Fruit fly (Drosophila melanogaster): Measurements from ENCODE around the gene para.

The para gene

DNA sequence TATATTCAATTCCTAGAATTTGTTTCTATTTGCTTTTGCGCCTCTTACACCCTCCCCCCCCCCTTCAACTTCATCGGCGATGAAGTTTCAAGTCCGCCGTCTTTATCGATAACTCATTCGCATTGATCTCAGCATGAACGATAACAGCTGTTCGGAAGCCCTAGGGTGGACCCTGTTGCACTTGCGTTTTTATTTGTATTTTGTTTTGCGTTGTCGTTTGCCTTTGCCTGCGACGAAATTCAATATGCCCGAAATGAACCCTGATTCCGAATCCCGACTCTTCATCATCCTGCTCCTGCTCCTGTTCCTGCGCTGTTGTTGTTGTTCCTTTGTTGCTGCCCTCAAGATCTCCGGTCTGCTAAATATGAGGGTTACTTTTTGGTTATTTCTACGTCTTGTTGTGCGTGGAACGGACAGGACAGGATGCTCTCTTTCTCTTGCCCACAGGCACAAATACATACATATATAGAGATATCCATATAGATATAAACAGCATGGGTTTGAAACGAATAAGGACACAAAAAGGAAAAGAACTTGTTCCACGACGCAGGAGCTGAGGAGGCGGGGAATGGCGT is 106.3 kb downstream of the para start (continued):
- TF ChIP-seq Dref (GFP tag; IDR thresholded peaks at IDR 0.05) (peak; percentile 47), pros (GFP tag; optimal IDR thresholded peaks at IDR 0.05) (peak; percentile 88), dmrt99B (tag; optimal IDR thresholded peaks at IDR 0.05) (peak; percentile 8), lbe (GFP tag; optimal IDR thresholded peaks at IDR 0.05) (no peak), CG7928 (GFP tag; optimal IDR thresholded peaks at IDR 0.05) (peak; percentile 36), bsh (GFP tag; optimal IDR thresholded peaks at IDR 0.05) (peak in 1 of 2 experiments; percentile 7), scrt (GFP tag; optimal IDR thresholded peaks at IDR 0.05) (peak; percentile 31), ci (GFP tag; IDR thresholded peaks at IDR 0.05) (0 out of 3 replicates have a peak, but pooled peaks have one; percentile 26), CG42726 (GFP tag; IDR thresholded peaks at IDR 0.05; ENCODE audit: partially characterized antibody) (no peak), E2f2 (GFP tag; IDR thresholded peaks at IDR 0.05) (peak; percentile 33), CG18599 (GFP tag; optimal IDR thresholded peaks at IDR 0.05) (peak; percentile 14), CG12219 (GFP tag; optimal IDR thresholded peaks at IDR 0.05) (peak; percentile 5), BEAF-32 (GFP tag; optimal IDR thresholded peaks at IDR 0.05) (peak; percentile 9), CG15269 (tag; optimal IDR thresholded peaks at IDR 0.05) (peak; percentile 4), gcm (GFP tag; optimal IDR thresholded peaks at IDR 0.05) (peak; percentile 22), CG11085 (GFP tag; IDR thresholded peaks at IDR 0.05) (no peak), phol (tag; optimal IDR thresholded peaks at IDR 0.05) (peak; percentile 30), Antp (GFP tag; optimal IDR thresholded peaks at IDR 0.05) (no peak), Hand (GFP tag; optimal IDR thresholded peaks at IDR 0.05) (no peak), cg (GFP tag; optimal IDR thresholded peaks at IDR 0.05) (peak; percentile 8), CG18262 (tag; optimal IDR thresholded peaks at IDR 0.05) (no peak), NC2β (GFP tag; optimal IDR thresholded peaks at IDR 0.05) (no peak), so (GFP tag; IDR thresholded peaks at IDR 0.05) (0 out of 3 replicates have a peak, but pooled peaks have one; percentile 36), CG17385 (GFP tag; optimal IDR thresholded peaks at IDR 0.05) (no peak), nom (GFP tag; optimal IDR thresholded peaks at IDR 0.05) (peak; percentile 51), Sin3A (optimal IDR thresholded peaks at IDR 0.05) (no peak), CG3163 (GFP tag; optimal IDR thresholded peaks at IDR 0.05) (no peak), CG5245 (GFP tag; optimal IDR thresholded peaks at IDR 0.05) (no peak), CG32767 (GFP tag; IDR thresholded peaks at IDR 0.05) (0 out of 2 replicates have a peak, but pooled peaks have one; percentile 27), Hr3 (GFP tag; optimal IDR thresholded peaks at IDR 0.05) (no peak), crol (GFP tag; IDR thresholded peaks at IDR 0.05) (peak; percentile 68), CoRest (tag; optimal IDR thresholded peaks at IDR 0.05) (peak; percentile 1), Stat92E (GFP tag; optimal IDR thresholded peaks at IDR 0.05) (peak in 1 of 3 experiments; percentile 13), Rx (GFP tag; IDR thresholded peaks at IDR 0.05) (no peak), CG12391 (tag; optimal IDR thresholded peaks at IDR 0.05) (peak; percentile 4), ATbp (GFP tag; optimal IDR thresholded peaks at IDR 0.05) (peak; percentile 13), az2 (GFP tag; optimal IDR thresholded peaks at IDR 0.05) (no peak), crp (GFP tag; optimal IDR thresholded peaks at IDR 0.05) (peak in 1 of 2 experiments; percentile 43), grau (tag; optimal IDR thresholded peaks at IDR 0.05) (peak; percentile 12), Med (GFP tag) (peak; percentile 69), NFAT (GFP tag; IDR thresholded peaks at IDR 0.05) (peak; percentile 10; the same call in 1 of the 2 replicates), CG9215 (GFP tag; IDR thresholded peaks at IDR 0.05) (no peak), CG13287 (GFP tag; IDR thresholded peaks at IDR 0.05; ENCODE audit: partially characterized antibody) (peak; percentile 9; the same call in 1 of the 2 replicates), nerfin-1 (tag; optimal IDR thresholded peaks at IDR 0.05) (peak; percentile 20)

Data from whole organism, embryonic.